Fruit fly (Drosophila melanogaster): ENCODE results near the gene CG5421.

CG5421 gene

dm6 chr2L:12468813-12469212 is 20.9 kb upstream of the CG5421 start (continued):
- TF ChIP-seq slou (GFP tag; optimal IDR thresholded peaks at IDR 0.05), result no peak
- no peak for TF ChIP-seq luna (GFP tag; optimal IDR thresholded peaks at IDR 0.05)
- no peak for TF ChIP-seq croc (GFP tag; conservative IDR thresholded peaks at IDR 0.05)
- no peak for TF ChIP-seq Doc2 (GFP tag; IDR thresholded peaks at IDR 0.05)
- TF ChIP-seq Poxn (GFP tag; IDR thresholded peaks at IDR 0.05), result no peak
- no peak for TF ChIP-seq E2f2 (GFP tag; IDR thresholded peaks at IDR 0.05)
- TF ChIP-seq amos (GFP tag; IDR thresholded peaks at IDR 0.05; ENCODE audit: partially characterized antibody), result no peak
- TF ChIP-seq CG2889 (GFP tag; IDR thresholded peaks at IDR 0.05), result no peak
- TF ChIP-seq gsb (GFP tag; IDR thresholded peaks at IDR 0.05), result no peak
- no peak for TF ChIP-seq dati (GFP tag; IDR thresholded peaks at IDR 0.05)
- TF ChIP-seq CG10147 (GFP tag; optimal IDR thresholded peaks at IDR 0.05), result peak; percentile 30
- TF ChIP-seq Mrtf (GFP tag; IDR thresholded peaks at IDR 0.05), result no peak
- TF ChIP-seq Vsx1 (GFP tag; optimal IDR thresholded peaks at IDR 0.05), result no peak
- TF ChIP-seq CG4360 (GFP tag; IDR thresholded peaks at IDR 0.05), result no peak
- TF ChIP-seq en (GFP tag; optimal IDR thresholded peaks at IDR 0.05), result no peak
- TF ChIP-seq CG6813 (GFP tag; optimal IDR thresholded peaks at IDR 0.05), result no peak
- TF ChIP-seq CG11723 (GFP tag; optimal IDR thresholded peaks at IDR 0.05), result no peak
- TF ChIP-seq CG9437 (GFP tag; optimal IDR thresholded peaks at IDR 0.05), result no peak

- TF ChIP-seq CG15601 (tag; optimal IDR thresholded peaks at IDR 0.05) (no peak), CG32772 (GFP tag; IDR thresholded peaks at IDR 0.05) (no peak), Six4 (GFP tag; optimal IDR thresholded peaks at IDR 0.05) (no peak), lmd (GFP tag; IDR thresholded peaks at IDR 0.05) (peak; percentile 44; the same call in 1 of the 2 replicates), stwl (tag; optimal IDR thresholded peaks at IDR 0.05) (no peak), MBD-R2 (GFP tag; IDR thresholded peaks at IDR 0.05) (peak; percentile 43; the same call in 1 of the 2 replicates), corto (GFP tag; optimal IDR thresholded peaks at IDR 0.05) (no peak), psq (GFP tag; optimal IDR thresholded peaks at IDR 0.05) (no peak), eve (GFP tag; optimal IDR thresholded peaks at IDR 0.05) (peak in 1 of 2 experiments; percentile 9), p53 (GFP tag; optimal IDR thresholded peaks at IDR 0.05) (peak; percentile 22), CG34422 (GFP tag; IDR thresholded peaks at IDR 0.05) (no peak), Atf-2 (GFP tag; optimal IDR thresholded peaks at IDR 0.05) (peak; percentile 29), CG18764 (GFP tag; optimal IDR thresholded peaks at IDR 0.05) (no peak), CG16863 (GFP tag; optimal IDR thresholded peaks at IDR 0.05) (peak; percentile 13), CG15514 (GFP tag; optimal IDR thresholded peaks at IDR 0.05) (peak; percentile 68), CG12104 (GFP tag; optimal IDR thresholded peaks at IDR 0.05) (peak; percentile 22), Ada2b (GFP tag; IDR thresholded peaks at IDR 0.05) (0 out of 2 replicates have a peak, but pooled peaks have one; percentile 6), ase (GFP tag; IDR thresholded peaks at IDR 0.05) (no peak; the same call in 2 of the 3 replicates), Hmx (GFP tag; optimal IDR thresholded peaks at IDR 0.05) (no peak), CG7745 (tag; optimal IDR thresholded peaks at IDR 0.05) (no peak), gcm2 (GFP tag; optimal IDR thresholded peaks at IDR 0.05) (no peak), Antp (GFP tag; optimal IDR thresholded peaks at IDR 0.05) (peak; percentile 48), nerfin-1 (tag; optimal IDR thresholded peaks at IDR 0.05) (no peak), insv (GFP tag; optimal IDR thresholded peaks at IDR 0.05) (no peak), CG8944 (GFP tag; optimal IDR thresholded peaks at IDR 0.05) (peak; percentile 12), CG13287 (GFP tag; IDR thresholded peaks at IDR 0.05; ENCODE audit: partially characterized antibody) (no peak), CG2116 (GFP tag; optimal IDR thresholded peaks at IDR 0.05) (no peak), CG18599 (GFP tag; optimal IDR thresholded peaks at IDR 0.05) (peak; percentile 84), Awh (GFP tag; IDR thresholded peaks at IDR 0.05) (no peak), CG4328 (GFP tag; optimal IDR thresholded peaks at IDR 0.05) (peak; percentile 22), CG17328 (GFP tag; IDR thresholded peaks at IDR 0.05) (no peak), Fer3 (tag; optimal IDR thresholded peaks at IDR 0.05) (peak; percentile 66), Hr78 (GFP tag; optimal IDR thresholded peaks at IDR 0.05) (no peak), Poxn (GFP tag; IDR thresholded peaks at IDR 0.05) (no peak), crol (GFP tag; IDR thresholded peaks at IDR 0.05) (no peak)
Measured at dm6 chr2L:12467673-12468072, 19.7 kb upstream of the CG5421 start.

Measured in whole organism, embryonic.